Worm (Caenorhabditis elegans) whole organism, L2 larva: ENCODE results near the gene act-1.

Experiments used
- C34F6.9 ChIP-seq: fragments of 150-350 bp; optimal IDR thresholded peaks from 2 replicates; lab custom pipeline; 2014; ENCODE audit warnings: missing biosample characterization, missing genetic modification characterization
- F13H6.1 ChIP-seq: sonication (generic microtip); optimal IDR thresholded peaks from 2 replicates; lab custom pipeline; 2016; ENCODE audit warnings: missing genetic modification characterization, missing compliant biosample characterization
- R02D3.7 ChIP-seq: fragments of 150-350 bp; optimal IDR thresholded peaks from 2 replicates; lab custom pipeline; 2014; ENCODE audit warnings: missing biosample characterization, missing genetic modification characterization
- Y55F3AM.14 ChIP-seq: fragments of 200-800 bp; sonication (Bioruptor generic); optimal IDR thresholded peaks from 2 replicates; lab custom pipeline; 2018; ENCODE audit warnings: mild to moderate bottlenecking, missing genetic modification characterization, missing compliant biosample characterization
- alr-1 ChIP-seq: fragments of 150-350 bp; optimal IDR thresholded peaks from 2 replicates; lab custom pipeline; 2014; ENCODE audit warnings: missing biosample characterization, missing genetic modification characterization
- aly-2 ChIP-seq: fragments of 150-350 bp; optimal IDR thresholded peaks from 2 replicates; lab custom pipeline; 2014; ENCODE audit warnings: missing biosample characterization, missing genetic modification characterization
- ama-1 ChIP-seq: fragments of 150-350 bp; optimal IDR thresholded peaks from 2 replicates; lab custom pipeline; 2018; ENCODE audit warnings: inconsistent platforms
- blmp-1 ChIP-seq: sonication (generic microtip); optimal IDR thresholded peaks from 2 replicates; lab custom pipeline; 2017; ENCODE audit warnings: missing genetic modification characterization, mild to moderate bottlenecking, missing compliant biosample characterization, antibody characterized with exemption, moderate library complexity; ENCODE audit not compliant: insufficient read depth
- ceh-16 ChIP-seq: fragments of 150-350 bp; optimal IDR thresholded peaks from 2 replicates; lab custom pipeline; 2014; ENCODE audit warnings: missing biosample characterization, missing genetic modification characterization
- ceh-82 ChIP-seq: fragments of 150-350 bp; optimal IDR thresholded peaks from 2 replicates; lab custom pipeline; 2014; ENCODE audit warnings: missing biosample characterization, missing genetic modification characterization
- crh-2 ChIP-seq: sonication (generic microtip); optimal IDR thresholded peaks from 2 replicates; lab custom pipeline; 2017; ENCODE audit warnings: missing biosample characterization, missing genetic modification characterization
- dmd-4 ChIP-seq: sonication (generic microtip); optimal IDR thresholded peaks from 2 replicates; lab custom pipeline; 2017; ENCODE audit warnings: missing biosample characterization, missing genetic modification characterization
- egl-27 ChIP-seq: sonication (generic microtip); optimal IDR thresholded peaks from 3 replicates; lab custom pipeline; 2017; ENCODE audit warnings: missing biosample characterization, missing genetic modification reagents, missing genetic modification characterization
- elt-1 ChIP-seq: fragments of 150-350 bp; optimal IDR thresholded peaks from 2 replicates; lab custom pipeline; 2014; ENCODE audit warnings: missing biosample characterization, missing genetic modification characterization
- elt-3 ChIP-seq: sonication (generic microtip); optimal IDR thresholded peaks from 2 replicates; lab custom pipeline; 2017; ENCODE audit warnings: missing biosample characterization, missing genetic modification characterization
- fos-1 ChIP-seq: fragments of 150-350 bp; optimal IDR thresholded peaks from 2 replicates; lab custom pipeline; 2014; ENCODE audit warnings: missing biosample characterization, missing genetic modification characterization
- gmeb-1 ChIP-seq: fragments of 150-350 bp; optimal IDR thresholded peaks from 2 replicates; lab custom pipeline; 2014; ENCODE audit warnings: missing biosample characterization, missing genetic modification characterization
- lin-11 ChIP-seq: fragments of 150-350 bp; sonication (generic microtip); optimal IDR thresholded peaks from 2 replicates; lab custom pipeline; 2014; ENCODE audit warnings: missing biosample characterization, missing genetic modification characterization, inconsistent platforms, mixed read lengths
- lin-13 ChIP-seq: fragments of 150-350 bp; optimal IDR thresholded peaks from 2 replicates; lab custom pipeline; 2014; ENCODE audit warnings: missing biosample characterization, missing genetic modification reagents, missing genetic modification characterization
- lin-39 ChIP-seq: fragments of 150-350 bp; optimal IDR thresholded peaks from 2 replicates; lab custom pipeline; 2014; ENCODE audit warnings: missing biosample characterization, missing genetic modification reagents, missing genetic modification characterization
- lsy-2 ChIP-seq, 2 experiments: fragments of 150-350 bp in 1 of 2; sonication (generic microtip) in 1 of 2; optimal IDR thresholded peaks; 2 replicates each; lab custom pipeline; 2014 to 2017; ENCODE audit warnings: missing biosample characterization in 2 of 2, missing genetic modification characterization in 2 of 2
- mab-5 ChIP-seq: fragments of 150-350 bp; optimal IDR thresholded peaks from 2 replicates; lab custom pipeline; 2014; ENCODE audit warnings: missing biosample characterization, missing genetic modification characterization
- mbf-1 ChIP-seq: sonication (generic microtip); optimal IDR thresholded peaks from 2 replicates; lab custom pipeline; 2017; ENCODE audit warnings: missing biosample characterization, missing genetic modification characterization
- mdl-1 ChIP-seq, 2 experiments: fragments of 150-350 bp in 1 of 2; sonication (generic microtip) in 1 of 2; optimal IDR thresholded peaks; 2 replicates each; lab custom pipeline; 2017; ENCODE audit warnings: missing biosample characterization in 2 of 2, missing genetic modification characterization in 2 of 2
- nhr-10 ChIP-seq: sonication (generic microtip); optimal IDR thresholded peaks from 2 replicates; lab custom pipeline; 2017; ENCODE audit warnings: missing biosample characterization, missing genetic modification characterization
- nhr-11 ChIP-seq: fragments of 150-350 bp; optimal IDR thresholded peaks from 2 replicates; lab custom pipeline; 2014; ENCODE audit warnings: missing biosample characterization, missing genetic modification characterization
- nhr-12 ChIP-seq: fragments of 150-350 bp; optimal IDR thresholded peaks from 2 replicates; lab custom pipeline; 2014; ENCODE audit warnings: missing biosample characterization, missing genetic modification characterization
- nhr-129 ChIP-seq: fragments of 150-350 bp; optimal IDR thresholded peaks from 2 replicates; lab custom pipeline; 2014; ENCODE audit warnings: missing biosample characterization, missing genetic modification characterization
- nhr-21 ChIP-seq: fragments of 150-350 bp; optimal IDR thresholded peaks from 2 replicates; lab custom pipeline; 2014; ENCODE audit warnings: missing biosample characterization, missing genetic modification characterization
- nhr-23 ChIP-seq: fragments of 150-350 bp; optimal IDR thresholded peaks from 2 replicates; lab custom pipeline; 2014; ENCODE audit warnings: missing biosample characterization, missing genetic modification reagents, missing genetic modification characterization
- nhr-237 ChIP-seq: fragments of 150-350 bp; optimal IDR thresholded peaks from 2 replicates; lab custom pipeline; 2014; ENCODE audit warnings: missing biosample characterization, missing genetic modification characterization
- nhr-25 ChIP-seq: fragments of 150-350 bp; sonication (generic microtip); optimal IDR thresholded peaks from 3 replicates; lab custom pipeline; 2014; ENCODE audit warnings: missing biosample characterization, missing genetic modification characterization
- nhr-6 ChIP-seq: fragments of 150-350 bp; optimal IDR thresholded peaks from 2 replicates; lab custom pipeline; 2014; ENCODE audit warnings: missing biosample characterization, missing genetic modification characterization
- nhr-77 ChIP-seq: fragments of 150-350 bp; optimal IDR thresholded peaks from 2 replicates; lab custom pipeline; 2014; ENCODE audit warnings: missing biosample characterization, missing genetic modification characterization
- peb-1 ChIP-seq: fragments of 150-350 bp; optimal IDR thresholded peaks from 2 replicates; lab custom pipeline; 2014; ENCODE audit warnings: missing biosample characterization, missing genetic modification characterization
- sem-4 ChIP-seq: fragments of 150-350 bp; optimal IDR thresholded peaks from 2 replicates; lab custom pipeline; 2014; ENCODE audit warnings: missing biosample characterization, missing genetic modification reagents, missing genetic modification characterization
- skn-1 ChIP-seq: sonication (generic microtip); optimal IDR thresholded peaks from 2 replicates; lab custom pipeline; 2017; ENCODE audit warnings: missing biosample characterization, missing genetic modification characterization
- sma-3 ChIP-seq: sonication (generic microtip); optimal IDR thresholded peaks from 2 replicates; lab custom pipeline; 2016; ENCODE audit warnings: missing genetic modification reagents, missing genetic modification characterization, missing compliant biosample characterization
- sma-9 ChIP-seq, 2 experiments: fragments of 150-350 bp in 1 of 2; sonication (generic microtip) in 1 of 2; optimal IDR thresholded peaks; 2 replicates each; lab custom pipeline; 2014 to 2016; ENCODE audit warnings: missing genetic modification characterization in 2 of 2, mild to moderate bottlenecking in 1 of 2, missing biosample characterization in 1 of 2, missing compliant biosample characterization in 1 of 2, missing genetic modification reagents in 1 of 2, moderate library complexity in 1 of 2
- snpc-4 ChIP-seq: fragments of 150-350 bp; optimal IDR thresholded peaks from 2 replicates; lab custom pipeline; 2014; ENCODE audit warnings: missing biosample characterization, missing genetic modification characterization
- unc-39 ChIP-seq: fragments of 150-350 bp; optimal IDR thresholded peaks from 2 replicates; lab custom pipeline; 2014; ENCODE audit warnings: missing biosample characterization, missing genetic modification characterization
- unc-55 ChIP-seq: fragments of 150-350 bp; sonication (generic microtip); optimal IDR thresholded peaks from 3 replicates; lab custom pipeline; 2014; ENCODE audit warnings: missing biosample characterization, missing genetic modification reagents, missing genetic modification characterization
- unc-62 ChIP-seq: fragments of 150-350 bp; optimal IDR thresholded peaks from 2 replicates; lab custom pipeline; 2014; ENCODE audit warnings: missing biosample characterization, missing genetic modification reagents, missing genetic modification characterization
- zag-1 ChIP-seq: fragments of 150-350 bp; optimal IDR thresholded peaks from 2 replicates; lab custom pipeline; 2014; ENCODE audit warnings: missing biosample characterization, missing genetic modification characterization
- ztf-1 ChIP-seq: fragments of 200-800 bp; sonication (Bioruptor generic); conservative IDR thresholded peaks from 2 replicates; pipeline ENCODE4 v1.3.6; 2022; ENCODE audit warnings: missing genetic modification characterization, missing compliant biosample characterization
- ztf-11 ChIP-seq: sonication (generic microtip); optimal IDR thresholded peaks from 2 replicates; lab custom pipeline; 2017; ENCODE audit warnings: missing biosample characterization, missing genetic modification characterization
- ztf-4 ChIP-seq: fragments of 150-350 bp; optimal IDR thresholded peaks from 2 replicates; lab custom pipeline; 2014; ENCODE audit warnings: missing biosample characterization, missing genetic modification characterization

act-1 gene

ce11 chrV:11078104-11078724 is 2.6 kb upstream of the act-1 start, which contains the start of gene act-2 (continued):
- TF ChIP-seq egl-27 (tag; lab: Kevin White, UChicago) (no peak), ztf-11 (tag; lab: Kevin White, UChicago) (no peak), ztf-4 (tag; lab: Kevin White, UChicago) (peak; percentile 50), Y55F3AM.14 (GFP tag; lab: Kevin White, UChicago) (no peak), mbf-1 (no peak), C34F6.9 (tag; lab: Kevin White, UChicago) (peak; percentile 88), lin-11 (peak; percentile 76), ama-1 (lab: Kevin White, UChicago) (peak; percentile 40), unc-55 (peak; percentile 86), zag-1 (tag; lab: Kevin White, UChicago) (peak; percentile 15), nhr-129 (tag; lab: Kevin White, UChicago) (peak; percentile 76), nhr-77 (tag; lab: Kevin White, UChicago) (no peak), elt-1 (tag; lab: Kevin White, UChicago) (no peak)

- TF ChIP-seq ceh-16 (tag; lab: Kevin White, UChicago) (no peak), Y55F3AM.14 (GFP tag; lab: Kevin White, UChicago) (no peak), nhr-12 (tag; lab: Kevin White, UChicago) (no peak), C34F6.9 (tag; lab: Kevin White, UChicago) (no peak), egl-27 (tag; lab: Kevin White, UChicago) (no peak), unc-55 (peak; percentile 18)
These were observed 2.0 kb upstream of the act-1 start for ce11 chrV:11078874-11079273.

- TF ChIP-seq Y55F3AM.14 (GFP tag; lab: Kevin White, UChicago) (no peak), unc-62 (no peak), aly-2 (no peak), snpc-4 (no peak), ceh-16 (tag; lab: Kevin White, UChicago) (no peak), egl-27 (tag; lab: Kevin White, UChicago) (no peak), F13H6.1 (tag; lab: Kevin White, UChicago) (peak; percentile 86), sem-4 (tag; lab: Kevin White, UChicago) (peak; percentile 33), elt-3 (tag; lab: Kevin White, UChicago) (no peak), nhr-21 (no peak), lsy-2 (tag; optimal IDR thresholded peaks at IDR 0.05; lab: Kevin White, UChicago) (peak; percentile 14 to 48), sma-9 (GFP tag; optimal IDR thresholded peaks at IDR 0.05; lab: Kevin White, UChicago) (peak; percentile 81), sma-9 (tag; optimal IDR thresholded peaks at IDR 0.05; lab: Kevin White, UChicago) (no peak), unc-55 (no peak), zag-1 (tag; lab: Kevin White, UChicago) (no peak), nhr-77 (tag; lab: Kevin White, UChicago) (no peak), ceh-82 (no peak), ztf-1 (GFP tag; lab: Robert Waterston, UW) (no peak), ztf-11 (tag; lab: Kevin White, UChicago) (no peak), elt-1 (tag; lab: Kevin White, UChicago) (no peak), lin-13 (GFP tag; lab: Kevin White, UChicago) (peak; percentile 21), R02D3.7 (no peak), mdl-1 (tag; optimal IDR thresholded peaks at IDR 0.05; lab: Kevin White, UChicago) (no peak), fos-1 (tag; lab: Kevin White, UChicago) (no peak), mab-5 (no peak), lin-39 (tag; lab: Kevin White, UChicago) (no peak), gmeb-1 (tag; lab: Kevin White, UChicago) (no peak), alr-1 (tag; lab: Kevin White, UChicago) (no peak), skn-1 (tag; lab: Kevin White, UChicago) (no peak), nhr-11 (no peak), nhr-6 (peak; percentile 68), nhr-23 (tag; lab: Kevin White, UChicago) (no peak), crh-2 (peak; percentile 14), blmp-1 (tag; lab: Kevin White, UChicago) (no peak), unc-39 (tag; lab: Kevin White, UChicago) (no peak), ama-1 (lab: Kevin White, UChicago) (peak; percentile 38), nhr-129 (tag; lab: Kevin White, UChicago) (peak; percentile 78), sma-3 (GFP tag; lab: Kevin White, UChicago) (peak; percentile 73), dmd-4 (no peak), nhr-25 (tag; lab: Kevin White, UChicago) (no peak), nhr-237 (tag; lab: Kevin White, UChicago) (no peak), nhr-10 (tag; lab: Kevin White, UChicago) (no peak), ztf-4 (tag; lab: Kevin White, UChicago) (peak; percentile 79), C34F6.9 (tag; lab: Kevin White, UChicago) (peak; percentile 14), nhr-12 (tag; lab: Kevin White, UChicago) (no peak), lin-11 (no peak), peb-1 (tag; lab: Kevin White, UChicago) (no peak)
These were observed 1.6 kb downstream of the act-1 start for ce11 chrV:11082475-11082874.
